Fruit fly (Drosophila melanogaster): ENCODE results near the gene CG31373.

The CG31373 gene

dm6 chr3R:10673571-10673970, 35.6 kb downstream of the CG31373 start:
- peak; percentile 41 for TF ChIP-seq Med (GFP tag)
- TF ChIP-seq chm (GFP tag; IDR thresholded peaks at IDR 0.05), result peak; percentile 26; the same call in 1 of the 2 replicates
- TF ChIP-seq CG31224 (GFP tag; IDR thresholded peaks at IDR 0.05), result no peak
- no peak for TF ChIP-seq CG10366 (GFP tag; IDR thresholded peaks at IDR 0.05)
- TF ChIP-seq her (GFP tag; optimal IDR thresholded peaks at IDR 0.05), result no peak
- TF ChIP-seq crp (GFP tag; optimal IDR thresholded peaks at IDR 0.05), result no peak
- TF ChIP-seq wdn (GFP tag; IDR thresholded peaks at IDR 0.05), result no peak
- no peak for TF ChIP-seq CG15696 (tag; optimal IDR thresholded peaks at IDR 0.05)
- no peak for TF ChIP-seq slou (GFP tag; optimal IDR thresholded peaks at IDR 0.05)
- no peak for TF ChIP-seq hkb (optimal IDR thresholded peaks at IDR 0.05)
- 0 out of 2 replicates have a peak, but pooled peaks have one; percentile 33 for TF ChIP-seq hkb (GFP tag; IDR thresholded peaks at IDR 0.05)
- TF ChIP-seq MBD-R2 (GFP tag; IDR thresholded peaks at IDR 0.05), result no peak
- no peak for TF ChIP-seq CG8478 (optimal IDR thresholded peaks at IDR 0.05)
- no peak for TF ChIP-seq CG4707 (GFP tag; optimal IDR thresholded peaks at IDR 0.05)
- no peak for TF ChIP-seq CG13894 (tag; optimal IDR thresholded peaks at IDR 0.05)

- TF ChIP-seq sens (GFP tag) (peak; percentile 51), ci (GFP tag; IDR thresholded peaks at IDR 0.05) (no peak), CG17612 (GFP tag; IDR thresholded peaks at IDR 0.05) (no peak), gem (tag; optimal IDR thresholded peaks at IDR 0.05) (no peak), Camta (GFP tag; optimal IDR thresholded peaks at IDR 0.05) (no peak), sima (GFP tag; optimal IDR thresholded peaks at IDR 0.05) (no peak), tna (GFP tag; IDR thresholded peaks at IDR 0.05; ENCODE audit: partially characterized antibody) (no peak), Usf (GFP tag; optimal IDR thresholded peaks at IDR 0.05) (no peak)
These were observed 36.5 kb downstream of the CG31373 start for dm6 chr3R:10672680-10673079.

- TF ChIP-seq Fer3 (tag; optimal IDR thresholded peaks at IDR 0.05), result no peak
- no peak for TF ChIP-seq kni (GFP tag; optimal IDR thresholded peaks at IDR 0.05)
- TF ChIP-seq CG15073 (GFP tag; optimal IDR thresholded peaks at IDR 0.05), result no peak
- no peak for TF ChIP-seq row (GFP tag; IDR thresholded peaks at IDR 0.05)
- no peak for TF ChIP-seq aop (GFP tag; IDR thresholded peaks at IDR 0.05)
- no peak for TF ChIP-seq Nf-YB (GFP tag; optimal IDR thresholded peaks at IDR 0.05)
- TF ChIP-seq sqz (GFP tag; optimal IDR thresholded peaks at IDR 0.05), result no peak
- TF ChIP-seq chn (GFP tag; optimal IDR thresholded peaks at IDR 0.05), result no peak
- TF ChIP-seq Rfx (GFP tag; IDR thresholded peaks at IDR 0.05), result no peak
- TF ChIP-seq dan (GFP tag; IDR thresholded peaks at IDR 0.05), result no peak
- no peak for TF ChIP-seq hkb (optimal IDR thresholded peaks at IDR 0.05)
- TF ChIP-seq hkb (GFP tag; IDR thresholded peaks at IDR 0.05), result no peak
- no peak for TF ChIP-seq Atf-2 (GFP tag; optimal IDR thresholded peaks at IDR 0.05)
- TF ChIP-seq slou (GFP tag; optimal IDR thresholded peaks at IDR 0.05), result no peak
These were observed 39.2 kb downstream of the CG31373 start for dm6 chr3R:10669950-10670349.

- no peak for TF ChIP-seq pum (GFP tag; optimal IDR thresholded peaks at IDR 0.05)
- peak; percentile 74 for TF ChIP-seq D (optimal IDR thresholded peaks at IDR 0.05)
- TF ChIP-seq D (GFP tag; optimal IDR thresholded peaks at IDR 0.05), result no peak
- no peak for TF ChIP-seq Lim3 (GFP tag; IDR thresholded peaks at IDR 0.05)
- TF ChIP-seq zen (tag; optimal IDR thresholded peaks at IDR 0.05), result peak; percentile 49
- TF ChIP-seq tll (GFP tag; optimal IDR thresholded peaks at IDR 0.05), result peak in 1 of 2 experiments; percentile 99
- no peak for TF ChIP-seq h (optimal IDR thresholded peaks at IDR 0.05)
- no peak for TF ChIP-seq prd (optimal IDR thresholded peaks at IDR 0.05)
- 0 out of 3 replicates have a peak, but pooled peaks have one; percentile 13 for TF ChIP-seq prd (GFP tag; IDR thresholded peaks at IDR 0.05)
- no peak for TF ChIP-seq Hr3 (GFP tag; optimal IDR thresholded peaks at IDR 0.05)
- TF ChIP-seq CG17912 (GFP tag; optimal IDR thresholded peaks at IDR 0.05), result no peak
- no peak for TF ChIP-seq CG10431 (GFP tag; optimal IDR thresholded peaks at IDR 0.05)
- TF ChIP-seq CG13624 (GFP tag; optimal IDR thresholded peaks at IDR 0.05), result no peak
These were observed 41.2 kb downstream of the CG31373 start for dm6 chr3R:10667964-10668363.

Data from whole organism, embryonic.